Worm (Caenorhabditis elegans): Measurements from ENCODE around the gene hot-7.

- TF ChIP-seq ZK546.5 (tag; optimal IDR thresholded peaks at IDR 0.05) = no peak
- no peak for TF ChIP-seq lin-15B (tag; optimal IDR thresholded peaks at IDR 0.05)
- no peak for TF ChIP-seq tbx-2 (tag; optimal IDR thresholded peaks at IDR 0.05)
- TF ChIP-seq zag-1 (tag; optimal IDR thresholded peaks at IDR 0.05) = no peak
- TF ChIP-seq nhr-11 (tag; optimal IDR thresholded peaks at IDR 0.05) = no peak
- TF ChIP-seq skn-1 (tag; optimal IDR thresholded peaks at IDR 0.05) = no peak
- no peak for TF ChIP-seq snpc-4 (tag; optimal IDR thresholded peaks at IDR 0.05)
- TF ChIP-seq ceh-9 (tag; optimal IDR thresholded peaks at IDR 0.05) = no peak
- no peak for TF ChIP-seq nhr-67 (tag; optimal IDR thresholded peaks at IDR 0.05)
- no peak for TF ChIP-seq unc-39 (tag; optimal IDR thresholded peaks at IDR 0.05)
- no peak for TF ChIP-seq elt-1 (tag; optimal IDR thresholded peaks at IDR 0.05)
- TF ChIP-seq nfya-1 (tag; optimal IDR thresholded peaks at IDR 0.05; ENCODE audit: insufficient read depth) = no peak
Observed at ce11 chrII:14211118-14211517, at the start of gene hot-7.
